Fruit fly (Drosophila melanogaster) whole organism, pupa: Measurements from ENCODE around the gene Teh4.
A peak's percentile ranks its signal among the peaks of the same experiment; 100 is the strongest.

Experiments used
- CG10348 ChIP-seq: fragments of 200-800 bp; sonication (Bioruptor generic); IDR thresholded peaks from 2 replicates; pipeline ENCODE4 v1.3.6; 2022; ENCODE audit warnings: missing biosample characterization, missing genetic modification characterization
- CG12605 ChIP-seq: fragments of 200-800 bp; sonication (Bioruptor generic); IDR thresholded peaks from 2 replicates; pipeline ENCODE4 v1.3.6; 2022; ENCODE audit warnings: missing biosample characterization, missing genetic modification characterization
- CG13204 ChIP-seq: fragments of 200-800 bp; sonication (Bioruptor generic); optimal IDR thresholded peaks from 2 replicates; lab custom pipeline; 2018; ENCODE audit warnings: missing biosample characterization, mild to moderate bottlenecking, missing genetic modification characterization, moderate library complexity
- CG14655 ChIP-seq: fragments of 200-800 bp; sonication (Bioruptor generic); optimal IDR thresholded peaks from 3 replicates; lab custom pipeline; 2017; ENCODE audit warnings: mild to moderate bottlenecking, missing biosample characterization, missing genetic modification reagents, missing genetic modification characterization
- CG15710 ChIP-seq: fragments of 200-800 bp; sonication (Bioruptor generic); optimal IDR thresholded peaks from 2 replicates; lab custom pipeline; 2018; ENCODE audit warnings: missing biosample characterization, mild to moderate bottlenecking, missing genetic modification characterization, moderate library complexity
- CG17806 ChIP-seq: fragments of 200-800 bp; sonication (Bioruptor generic); optimal IDR thresholded peaks from 2 replicates; lab custom pipeline; 2018; ENCODE audit warnings: missing biosample characterization, mild to moderate bottlenecking, missing genetic modification characterization, moderate library complexity
- CG32121 ChIP-seq: fragments of 200-800 bp; sonication (Bioruptor generic); IDR thresholded peaks from 2 replicates; pipeline ENCODE4 v1.3.6; 2022; ENCODE audit warnings: missing biosample characterization, missing genetic modification characterization
- CG34367 ChIP-seq: fragments of 200-800 bp; sonication (Bioruptor generic); optimal IDR thresholded peaks from 2 replicates; lab custom pipeline; 2018; ENCODE audit warnings: missing biosample characterization, mild to moderate bottlenecking, missing genetic modification characterization
- CG4496 ChIP-seq: fragments of 200-800 bp; sonication (Bioruptor generic); IDR thresholded peaks from 3 replicates; pipeline ENCODE4 v1.3.6; 2022; ENCODE audit warnings: missing biosample characterization, missing genetic modification characterization
- CG8159 ChIP-seq: fragments of 200-800 bp; sonication (Bioruptor generic); optimal IDR thresholded peaks from 3 replicates; lab custom pipeline; 2018; ENCODE audit warnings: missing biosample characterization, mild to moderate bottlenecking, missing genetic modification characterization, moderate library complexity
- CG8301 ChIP-seq: fragments of 200-800 bp; sonication (Bioruptor generic); optimal IDR thresholded peaks from 2 replicates; lab custom pipeline; 2018; ENCODE audit warnings: missing biosample characterization, mild to moderate bottlenecking, missing genetic modification characterization
- CG9948 ChIP-seq: fragments of 200-800 bp; sonication (Bioruptor generic); optimal IDR thresholded peaks from 2 replicates; lab custom pipeline; 2018; ENCODE audit warnings: missing biosample characterization, mild to moderate bottlenecking, missing genetic modification characterization, moderate library complexity
- D1 ChIP-seq: fragments of 200-800 bp; sonication (Bioruptor generic); optimal IDR thresholded peaks from 2 replicates; lab custom pipeline; 2018; ENCODE audit warnings: missing biosample characterization, mild to moderate bottlenecking, missing genetic modification characterization, moderate library complexity
- EcR ChIP-seq: fragments of 200-800 bp; sonication (Bioruptor generic); optimal IDR thresholded peaks from 3 replicates; lab custom pipeline; 2019; ENCODE audit warnings: missing biosample characterization, missing genetic modification characterization, mild to moderate bottlenecking, moderate library complexity, missing genetic modification reagents
- Ets98B ChIP-seq: fragments of 200-800 bp; sonication (Bioruptor generic); IDR thresholded peaks from 2 replicates; pipeline ENCODE4 v1.3.6; 2022; ENCODE audit warnings: missing biosample characterization, missing genetic modification characterization
- Pif1A ChIP-seq: fragments of 200-800 bp; sonication (Bioruptor generic); optimal IDR thresholded peaks from 3 replicates; lab custom pipeline; 2016; ENCODE audit warnings: missing biosample characterization, missing genetic modification characterization
- Pif1B ChIP-seq: fragments of 200-800 bp; sonication (Bioruptor generic); optimal IDR thresholded peaks from 3 replicates; lab custom pipeline; 2016; ENCODE audit warnings: missing biosample characterization, missing genetic modification characterization
- Snoo ChIP-seq: fragments of 200-800 bp; sonication (Bioruptor generic); optimal IDR thresholded peaks from 3 replicates; lab custom pipeline; 2017; ENCODE audit warnings: missing biosample characterization, mild to moderate bottlenecking, missing genetic modification characterization, inconsistent platforms
- fd96Ca ChIP-seq: fragments of 200-800 bp; sonication (Bioruptor generic); IDR thresholded peaks from 3 replicates; pipeline ENCODE4 v1.3.6; 2022; ENCODE audit warnings: missing biosample characterization, missing genetic modification characterization
- gl ChIP-seq: fragments of 200-800 bp; sonication (Bioruptor generic); optimal IDR thresholded peaks from 2 replicates; lab custom pipeline; 2018; ENCODE audit warnings: missing biosample characterization, mild to moderate bottlenecking, missing genetic modification characterization
- rn ChIP-seq: fragments of 200-800 bp; sonication (Bioruptor generic); IDR thresholded peaks from 2 replicates; pipeline ENCODE4 v1.3.6; 2022; ENCODE audit warnings: missing biosample characterization, missing genetic modification characterization

Teh4 gene

dm6 chr3L:4177981-4178562 lies at the start of gene Teh4:
Gene Teh4 (minus strand): TSS chr3L:4178270.
- TF ChIP-seq Pif1A (GFP tag; lab: Kevin White, UChicago) (no peak), gl (tag; lab: Kevin White, UChicago) (no peak), CG32121 (GFP tag; lab: Robert Waterston, UW) (no peak), CG12605 (GFP tag; lab: Robert Waterston, UW) (no peak), fd96Ca (GFP tag; lab: Robert Waterston, UW) (no peak), D1 (no peak), CG8159 (tag; lab: Kevin White, UChicago) (peak; percentile 47), Snoo (tag; lab: Kevin White, UChicago) (no peak), rn (no peak), CG14655 (GFP tag; lab: Kevin White, UChicago) (peak; percentile 62), CG15710 (tag; lab: Kevin White, UChicago) (no peak), CG34367 (tag; lab: Kevin White, UChicago) (no peak), Ets98B (no peak), CG4496 (peak; percentile 51; the same call in 2 of the 3 replicates), EcR (GFP tag; lab: Kevin White, UChicago) (no peak)

- TF ChIP-seq Pif1B (GFP tag; lab: Kevin White, UChicago), result no peak
- TF ChIP-seq CG12605 (GFP tag; lab: Robert Waterston, UW), result peak; percentile 43; the same call in 1 of the 2 replicates
- no peak for TF ChIP-seq Snoo (tag; lab: Kevin White, UChicago)
- TF ChIP-seq D1, result no peak
- no peak for TF ChIP-seq gl (tag; lab: Kevin White, UChicago)
- no peak; the same call in 2 of the 3 replicates for TF ChIP-seq fd96Ca (GFP tag; lab: Robert Waterston, UW)
- peak; percentile 42 for TF ChIP-seq CG8159 (tag; lab: Kevin White, UChicago)
- no peak for TF ChIP-seq rn
- TF ChIP-seq Ets98B, result peak; percentile 49; the same call in 1 of the 2 replicates
- TF ChIP-seq CG14655 (GFP tag; lab: Kevin White, UChicago), result peak; percentile 8
- TF ChIP-seq CG8301, result no peak
- TF ChIP-seq CG17806 (tag; lab: Kevin White, UChicago), result no peak
- TF ChIP-seq CG9948, result no peak
- peak; percentile 67 for TF ChIP-seq EcR (GFP tag; lab: Kevin White, UChicago)
- TF ChIP-seq CG4496, result peak; percentile 42; the same call in 1 of the 3 replicates
- TF ChIP-seq CG10348, result no peak
- TF ChIP-seq CG13204, result peak; percentile 64
- peak; percentile 31; the same call in 1 of the 2 replicates for TF ChIP-seq CG32121 (GFP tag; lab: Robert Waterston, UW)
- TF ChIP-seq CG34367 (tag; lab: Kevin White, UChicago), result no peak
- TF ChIP-seq CG15710 (tag; lab: Kevin White, UChicago), result peak; percentile 31
- TF ChIP-seq Pif1A (GFP tag; lab: Kevin White, UChicago), result no peak
Observed at dm6 chr3L:4227164-4227563, 49.1 kb upstream of the Teh4 start, which contains the start of gene CG46460. Gene CG46460 (minus strand): TSS chr3L:4227302.

dm6 chr3L:4225647-4226470 lies 47.8 kb upstream of the Teh4 start:
- TF ChIP-seq rn (no peak), fd96Ca (GFP tag; lab: Robert Waterston, UW) (0 out of 3 replicates have a peak, but pooled peaks have one; percentile 36), CG10348 (no peak), CG17806 (tag; lab: Kevin White, UChicago) (no peak), CG8159 (tag; lab: Kevin White, UChicago) (no peak), CG13204 (no peak), gl (tag; lab: Kevin White, UChicago) (peak; percentile 8), CG34367 (tag; lab: Kevin White, UChicago) (no peak), Pif1B (GFP tag; lab: Kevin White, UChicago) (no peak), Ets98B (peak; percentile 30; the same call in 1 of the 2 replicates), CG32121 (GFP tag; lab: Robert Waterston, UW) (no peak), CG12605 (GFP tag; lab: Robert Waterston, UW) (no peak; the same call in 1 of the 2 replicates), D1 (no peak), CG8301 (peak; percentile 18), CG9948 (no peak), EcR (GFP tag; lab: Kevin White, UChicago) (peak; percentile 40), CG4496 (no peak), Snoo (tag; lab: Kevin White, UChicago) (no peak), Pif1A (GFP tag; lab: Kevin White, UChicago) (no peak), CG15710 (tag; lab: Kevin White, UChicago) (no peak), CG14655 (GFP tag; lab: Kevin White, UChicago) (peak; percentile 20)

- TF ChIP-seq D1, result no peak
Observed at dm6 chr3L:4221792-4222191, 43.7 kb upstream of the Teh4 start.

- TF ChIP-seq CG32121 (GFP tag; lab: Robert Waterston, UW) (peak; percentile 55; the same call in 1 of the 2 replicates), EcR (GFP tag; lab: Kevin White, UChicago) (peak; percentile 74), CG8301 (no peak), CG8159 (tag; lab: Kevin White, UChicago) (peak; percentile 16), Ets98B (peak; percentile 64), CG13204 (peak; percentile 46), CG14655 (GFP tag; lab: Kevin White, UChicago) (no peak), CG4496 (peak; percentile 37; the same call in 1 of the 3 replicates)
- TF ChIP-seq, all 21 proteins: peak for 6
Observed at dm6 chr3L:4221226-4221770, 43.2 kb upstream of the Teh4 start.
